Fruit fly (Drosophila melanogaster) whole organism, embryonic: ENCODE measurements around the gene Rab7.
A peak's percentile ranks its signal among the peaks of the same experiment; 100 is the strongest.

ENCODE experiments used
- B-H1 ChIP-seq: fragments of 200-800 bp; sonication (Bioruptor generic); IDR thresholded peaks from 3 replicates; pipeline ENCODE4 v1.3.6; 2022; ENCODE audit warnings: missing biosample characterization, missing genetic modification characterization
- Blimp-1 ChIP-seq: fragments of 200-800 bp; sonication (Bioruptor generic); optimal IDR thresholded peaks from 3 replicates; lab custom pipeline; 2018; ENCODE audit warnings: missing biosample characterization, missing genetic modification characterization, mild to moderate bottlenecking, moderate library complexity, missing genetic modification reagents
- CG10147 ChIP-seq: fragments of 200-800 bp; sonication (Bioruptor generic); optimal IDR thresholded peaks from 2 replicates; lab custom pipeline; 2019; ENCODE audit warnings: missing biosample characterization, mild to moderate bottlenecking, missing genetic modification characterization, moderate library complexity
- CG10267 ChIP-seq: fragments of 200-800 bp; sonication (Bioruptor generic); optimal IDR thresholded peaks from 2 replicates; lab custom pipeline; 2018; ENCODE audit warnings: missing biosample characterization, mild to moderate bottlenecking, missing genetic modification characterization, moderate library complexity
- CG11456 ChIP-seq: fragments of 200-800 bp; sonication (Bioruptor generic); IDR thresholded peaks from 3 replicates; pipeline ENCODE4 v1.3.6; 2022; ENCODE audit warnings: missing biosample characterization, missing genetic modification characterization
- CG11560 ChIP-seq: fragments of 200-800 bp; sonication (Bioruptor generic); IDR thresholded peaks from 3 replicates; pipeline ENCODE4 v1.3.6; 2022; ENCODE audit warnings: missing biosample characterization, missing genetic modification characterization
- CG12104 ChIP-seq: fragments of 200-800 bp; sonication (Bioruptor generic); optimal IDR thresholded peaks from 3 replicates; lab custom pipeline; 2016; ENCODE audit warnings: missing biosample characterization, missing genetic modification characterization
- CG12391 ChIP-seq: fragments of 200-800 bp; sonication (Bioruptor generic); optimal IDR thresholded peaks from 3 replicates; lab custom pipeline; 2018; ENCODE audit warnings: missing biosample characterization, mild to moderate bottlenecking, missing genetic modification characterization, moderate library complexity
- CG14441 ChIP-seq: fragments of 200-800 bp; sonication (Bioruptor generic); IDR thresholded peaks from 2 replicates; pipeline ENCODE4 v1.3.6; 2022; ENCODE audit warnings: missing biosample characterization, missing genetic modification characterization
- CG17328 ChIP-seq: fragments of 200-800 bp; sonication (Bioruptor generic); IDR thresholded peaks from 2 replicates; pipeline ENCODE4 v1.3.6; 2022; ENCODE audit warnings: missing biosample characterization, missing genetic modification characterization
- CG17385 ChIP-seq: fragments of 200-800 bp; sonication (Bioruptor generic); optimal IDR thresholded peaks from 3 replicates; lab custom pipeline; 2018; ENCODE audit warnings: missing biosample characterization, mild to moderate bottlenecking, missing genetic modification characterization
- CG18599 ChIP-seq: fragments of 200-800 bp; sonication (Bioruptor generic); optimal IDR thresholded peaks from 3 replicates; lab custom pipeline; 2017; ENCODE audit warnings: missing biosample characterization, missing genetic modification characterization, mild to moderate bottlenecking, moderate library complexity, missing genetic modification reagents
- CG2199 ChIP-seq: fragments of 200-800 bp; sonication (Bioruptor generic); IDR thresholded peaks from 3 replicates; pipeline ENCODE4 v1.3.6; 2022; ENCODE audit warnings: missing biosample characterization, missing genetic modification characterization
- CG2889 ChIP-seq: fragments of 200-800 bp; sonication (Bioruptor generic); IDR thresholded peaks from 3 replicates; pipeline ENCODE4 v1.3.6; 2022; ENCODE audit warnings: missing biosample characterization, missing genetic modification characterization
- CG30020 ChIP-seq: fragments of 200-800 bp; optimal IDR thresholded peaks from 2 replicates; lab custom pipeline; 2019; ENCODE audit warnings: missing biosample characterization, mild to moderate bottlenecking, missing genetic modification characterization, moderate library complexity
- CG31224 ChIP-seq: fragments of 200-800 bp; sonication (Bioruptor generic); IDR thresholded peaks from 2 replicates; pipeline ENCODE4 v1.3.6; 2022; ENCODE audit warnings: missing biosample characterization, missing genetic modification characterization
- CG31365 ChIP-seq: fragments of 200-800 bp; sonication (Bioruptor generic); optimal IDR thresholded peaks from 2 replicates; lab custom pipeline; 2018; ENCODE audit warnings: missing biosample characterization, mild to moderate bottlenecking, missing genetic modification characterization
- CG4282 ChIP-seq: fragments of 200-800 bp; sonication (Bioruptor generic); optimal IDR thresholded peaks from 2 replicates; lab custom pipeline; 2016; ENCODE audit warnings: missing biosample characterization, missing genetic modification characterization
- CG4328 ChIP-seq: fragments of 200-800 bp; sonication (Bioruptor generic); optimal IDR thresholded peaks from 3 replicates; lab custom pipeline; 2017; ENCODE audit warnings: missing biosample characterization, missing genetic modification reagents, missing genetic modification characterization
- CG7786 ChIP-seq: fragments of 200-800 bp; sonication (Bioruptor generic); optimal IDR thresholded peaks from 2 replicates; lab custom pipeline; 2016; ENCODE audit warnings: missing biosample characterization, missing genetic modification characterization
- CG8924 ChIP-seq: fragments of 200-800 bp; optimal IDR thresholded peaks from 3 replicates; lab custom pipeline; 2019; ENCODE audit warnings: missing biosample characterization, mild to moderate bottlenecking, missing genetic modification characterization, moderate library complexity
- CG9215 ChIP-seq: fragments of 200-800 bp; sonication (Bioruptor generic); IDR thresholded peaks from 2 replicates; pipeline ENCODE4 v1.3.6; 2022; ENCODE audit warnings: missing biosample characterization, missing genetic modification characterization
- CG9437 ChIP-seq: fragments of 200-800 bp; sonication (Bioruptor generic); optimal IDR thresholded peaks from 2 replicates; lab custom pipeline; 2018; ENCODE audit warnings: missing biosample characterization, mild to moderate bottlenecking, missing genetic modification characterization
- CG9817 ChIP-seq: fragments of 200-800 bp; sonication (Bioruptor generic); optimal IDR thresholded peaks from 2 replicates; lab custom pipeline; 2018; ENCODE audit warnings: missing biosample characterization, mild to moderate bottlenecking, missing genetic modification characterization, moderate library complexity
- Dbx ChIP-seq: fragments of 200-800 bp; sonication (Bioruptor generic); IDR thresholded peaks from 3 replicates; pipeline ENCODE4 v1.3.6; 2022; ENCODE audit warnings: missing biosample characterization, missing genetic modification characterization
- Dip2 ChIP-seq: fragments of 200-800 bp; sonication (Bioruptor generic); IDR thresholded peaks from 2 replicates; pipeline ENCODE4 v1.3.6; 2022; ENCODE audit warnings: missing biosample characterization, missing genetic modification characterization
- Eip74EF ChIP-seq, 2 experiments: fragments of 200-800 bp in 1 of 2; fragments of >200 bp in 1 of 2; sonication (Bioruptor generic) in 1 of 2; optimal IDR thresholded peaks; 2 replicates each; lab custom pipeline; 2017 to 2019; ENCODE audit warnings: missing biosample characterization in 2 of 2, missing genetic modification characterization in 2 of 2, mild to moderate bottlenecking in 1 of 2, moderate library complexity in 1 of 2
- HLH3B ChIP-seq: fragments of 200-800 bp; sonication (Bioruptor generic); IDR thresholded peaks from 2 replicates; pipeline ENCODE4 v1.3.6; 2022; ENCODE audit warnings: missing biosample characterization, missing genetic modification characterization
- HmgD ChIP-seq: fragments of 200-800 bp; sonication (Bioruptor generic); optimal IDR thresholded peaks from 3 replicates; lab custom pipeline; 2016; ENCODE audit warnings: missing biosample characterization, missing genetic modification characterization
- NC2α ChIP-seq: fragments of 200-800 bp; sonication (Bioruptor generic); optimal IDR thresholded peaks from 2 replicates; lab custom pipeline; 2016; ENCODE audit warnings: missing biosample characterization, missing genetic modification characterization
- Nf-YC ChIP-seq: fragments of 200-800 bp; optimal IDR thresholded peaks from 3 replicates; lab custom pipeline; 2019; ENCODE audit warnings: missing biosample characterization, mild to moderate bottlenecking, missing genetic modification characterization, moderate library complexity
- Oli ChIP-seq: fragments of 200-800 bp; sonication (Bioruptor generic); optimal IDR thresholded peaks from 2 replicates; lab custom pipeline; 2018; ENCODE audit warnings: missing biosample characterization, mild to moderate bottlenecking, missing genetic modification characterization, moderate library complexity
- PHDP ChIP-seq: fragments of 200-800 bp; sonication (Bioruptor generic); optimal IDR thresholded peaks from 3 replicates; lab custom pipeline; 2018; ENCODE audit warnings: missing biosample characterization, mild to moderate bottlenecking, missing genetic modification characterization, moderate library complexity
- al ChIP-seq: fragments of 200-800 bp; sonication (Bioruptor generic); IDR thresholded peaks from 2 replicates; pipeline ENCODE4 v1.3.6; 2022; ENCODE audit warnings: missing biosample characterization, missing genetic modification characterization
- az2 ChIP-seq: fragments of 200-800 bp; sonication (Bioruptor generic); optimal IDR thresholded peaks from 3 replicates; lab custom pipeline; 2016; ENCODE audit warnings: missing biosample characterization, missing genetic modification characterization
- dmrt99B ChIP-seq: fragments of 200-800 bp; sonication (Bioruptor generic); optimal IDR thresholded peaks from 2 replicates; lab custom pipeline; 2018; ENCODE audit warnings: missing biosample characterization, mild to moderate bottlenecking, missing genetic modification characterization, moderate library complexity
- ewg ChIP-seq: fragments of 200-800 bp; sonication (Bioruptor generic); optimal IDR thresholded peaks from 3 replicates; lab custom pipeline; 2017; ENCODE audit warnings: mild to moderate bottlenecking, missing biosample characterization, missing genetic modification reagents, missing genetic modification characterization
- gcm2 ChIP-seq: fragments of 200-800 bp; sonication (Bioruptor generic); optimal IDR thresholded peaks from 2 replicates; lab custom pipeline; 2016; ENCODE audit warnings: missing biosample characterization, missing genetic modification characterization
- klu ChIP-seq: fragments of 200-800 bp; sonication (Bioruptor generic); IDR thresholded peaks from 2 replicates; pipeline ENCODE4 v1.3.6; 2022; ENCODE audit warnings: missing biosample characterization, missing genetic modification characterization
- nmo ChIP-seq: fragments of 200-800 bp; sonication (Bioruptor generic); optimal IDR thresholded peaks from 2 replicates; lab custom pipeline; 2018; ENCODE audit warnings: missing biosample characterization, mild to moderate bottlenecking, missing genetic modification characterization, moderate library complexity
- org-1 ChIP-seq: fragments of 200-800 bp; sonication (Bioruptor generic); optimal IDR thresholded peaks from 2 replicates; lab custom pipeline; 2017; ENCODE audit warnings: missing biosample characterization, missing genetic modification characterization
- sc ChIP-seq, 3 experiments: fragments of >200 bp in 2 of 3; fragments of 200-800 bp in 1 of 3; sonication (Bioruptor generic) in 1 of 3; optimal IDR thresholded peaks; 2 replicates in 2 of 3; 3 replicates in 1 of 3; lab custom pipeline; 2017; ENCODE audit warnings: mild to moderate bottlenecking in 1 of 3, missing biosample characterization in 1 of 3, missing genetic modification characterization in 1 of 3, missing genetic modification reagents in 1 of 3
- scrt ChIP-seq: fragments of 200-800 bp; sonication (Bioruptor generic); optimal IDR thresholded peaks from 2 replicates; lab custom pipeline; 2018; ENCODE audit warnings: missing biosample characterization, mild to moderate bottlenecking, missing genetic modification characterization, moderate library complexity
- sens ChIP-seq: fragments of 200-800 bp; sonication (Bioruptor generic); peaks from one replicate; lab custom pipeline; 2016; ENCODE audit warnings: missing biosample characterization, missing genetic modification characterization
- sens-2 ChIP-seq: fragments of 200-800 bp; sonication (Bioruptor generic); IDR thresholded peaks from 2 replicates; pipeline ENCODE4 v1.3.6; 2022; ENCODE audit warnings: missing biosample characterization, missing genetic modification characterization
- sqz ChIP-seq: fragments of 200-800 bp; sonication (Bioruptor generic); optimal IDR thresholded peaks from 3 replicates; lab custom pipeline; 2018; ENCODE audit warnings: missing biosample characterization, mild to moderate bottlenecking, missing genetic modification characterization
- ttk ChIP-seq: fragments of 200-800 bp; sonication (Bioruptor generic); IDR thresholded peaks from 2 replicates; pipeline ENCODE4 v2.1.2; 2022; ENCODE audit warnings: missing biosample characterization, missing genetic modification characterization
- unpg ChIP-seq: fragments of 200-800 bp; sonication (Bioruptor generic); optimal IDR thresholded peaks from 3 replicates; lab custom pipeline; 2018; ENCODE audit warnings: missing biosample characterization, mild to moderate bottlenecking, missing genetic modification characterization, moderate library complexity
- wdn ChIP-seq: fragments of 200-800 bp; sonication (Bioruptor generic); IDR thresholded peaks from 2 replicates; pipeline ENCODE4 v1.3.6; 2022; ENCODE audit warnings: missing biosample characterization, missing genetic modification characterization
- z ChIP-seq: fragments of 200-800 bp; sonication (Bioruptor generic); IDR thresholded peaks from 3 replicates; pipeline ENCODE4 v1.3.6; 2022; ENCODE audit warnings: missing biosample characterization, missing genetic modification characterization

Rab7 gene

DNA sequence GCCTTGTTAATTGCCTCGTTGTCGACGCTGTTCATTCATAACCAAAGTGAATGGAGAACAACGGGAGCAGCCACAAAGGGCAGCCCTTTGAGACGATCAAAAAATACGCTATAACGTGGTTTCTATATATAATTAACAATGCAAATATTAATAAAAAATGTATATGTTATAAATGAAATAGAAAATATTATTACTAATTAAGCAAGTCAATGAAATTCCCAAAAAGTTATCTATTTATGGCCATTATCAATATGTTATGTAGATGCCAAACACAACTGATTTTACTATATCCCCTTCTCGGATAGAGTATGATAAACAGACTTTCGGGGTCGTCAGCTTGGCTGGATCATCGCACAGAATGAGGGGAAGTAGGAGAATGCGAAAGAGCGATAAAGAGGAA is 23.4 kb upstream of the Rab7 start (continued):
- TF ChIP-seq CG9817 (tag; lab: Kevin White, UChicago) (peak; percentile 70), HmgD (GFP tag; lab: Kevin White, UChicago) (no peak), Eip74EF (GFP tag; optimal IDR thresholded peaks at IDR 0.05; lab: Kevin White, UChicago) (peak in 1 of 2 experiments; percentile 22), gcm2 (GFP tag; lab: Kevin White, UChicago) (no peak), CG9437 (GFP tag; lab: Kevin White, UChicago) (peak; percentile 35), Dip2 (GFP tag; lab: Robert Waterston, UW) (no peak), Blimp-1 (GFP tag; lab: Kevin White, UChicago) (peak; percentile 55), CG4282 (GFP tag; lab: Kevin White, UChicago) (no peak), org-1 (GFP tag; lab: Kevin White, UChicago) (peak; percentile 20), CG17385 (GFP tag; lab: Kevin White, UChicago) (peak; percentile 40), CG30020 (no peak), dmrt99B (peak; percentile 58), CG9215 (0 out of 2 replicates have a peak, but pooled peaks have one; percentile 27), sc (optimal IDR thresholded peaks at IDR 0.05; lab: Kevin White, UChicago) (no peak), sc (GFP tag; optimal IDR thresholded peaks at IDR 0.05; lab: Kevin White, UChicago) (peak; percentile 20), scrt (GFP tag; lab: Kevin White, UChicago) (no peak), CG10267 (peak; percentile 21), ttk (GFP tag; lab: Robert Waterston, UW) (0 out of 2 replicates have a peak, but pooled peaks have one; percentile 8), al (GFP tag; lab: Robert Waterston, UW) (peak; percentile 56), Oli (tag; lab: Kevin White, UChicago) (peak; percentile 54), CG4328 (peak; percentile 9), Nf-YC (tag; lab: Kevin White, UChicago) (peak; percentile 62), az2 (GFP tag; lab: Kevin White, UChicago) (peak; percentile 5), HLH3B (peak; percentile 63), z (GFP tag; lab: Robert Waterston, UW) (no peak), CG18599 (peak; percentile 71), wdn (GFP tag; lab: Robert Waterston, UW) (peak; percentile 33; the same call in 1 of the 2 replicates), B-H1 (GFP tag; lab: Robert Waterston, UW) (peak; percentile 33; the same call in 2 of the 3 replicates), CG7786 (no peak), sqz (peak; percentile 39), unpg (GFP tag; lab: Kevin White, UChicago) (peak; percentile 61), sens-2 (GFP tag; lab: Robert Waterston, UW) (peak; percentile 17; the same call in 1 of the 2 replicates), PHDP (tag; lab: Kevin White, UChicago) (peak; percentile 67), klu (GFP tag; lab: Robert Waterston, UW) (peak; percentile 49; the same call in 1 of the 2 replicates), CG10147 (GFP tag; lab: Kevin White, UChicago) (peak; percentile 32), CG31224 (GFP tag; lab: Robert Waterston, UW) (peak; percentile 33; the same call in 1 of the 2 replicates), CG2889 (GFP tag; lab: Robert Waterston, UW) (0 out of 3 replicates have a peak, but pooled peaks have one; percentile 51), sens (GFP tag; lab: Kevin White, UChicago) (peak; percentile 64), CG31365 (tag; lab: Kevin White, UChicago) (no peak), CG17328 (GFP tag; lab: Robert Waterston, UW) (peak; percentile 42; the same call in 1 of the 2 replicates), nmo (peak; percentile 48), CG12104 (GFP tag; lab: Kevin White, UChicago) (peak; percentile 17), CG11560 (tag; lab: Robert Waterston, UW) (no peak), CG2199 (GFP tag; lab: Robert Waterston, UW) (no peak), CG14441 (peak; percentile 72), ewg (GFP tag; lab: Kevin White, UChicago) (peak; percentile 17), NC2α (no peak), CG12391 (tag; lab: Kevin White, UChicago) (peak; percentile 50), CG11456 (GFP tag; lab: Robert Waterston, UW) (0 out of 3 replicates have a peak, but pooled peaks have one; percentile 34), Dbx (peak; percentile 35; the same call in 2 of the 3 replicates), CG8924 (tag; lab: Kevin White, UChicago) (peak; percentile 54)
